Worm (Caenorhabditis elegans) whole organism, young adult: Measurements from ENCODE around the gene ZC178.2.

ENCODE experiments used
- B0019.2 ChIP-seq: fragments of 200-800 bp; sonication (Bioruptor generic); conservative IDR thresholded peaks from 2 replicates; pipeline ENCODE4 v1.3.6; 2022; ENCODE audit warnings: missing genetic modification reagents, missing genetic modification characterization, missing compliant biosample characterization
- B0035.1 ChIP-seq: sonication (generic microtip); optimal IDR thresholded peaks from 2 replicates; lab custom pipeline; 2016; ENCODE audit warnings: missing genetic modification characterization, mild to moderate bottlenecking, missing compliant biosample characterization, missing genotype, missing genetic modification reagents
- B0336.3 ChIP-seq: fragments of 200-800 bp; sonication (Bioruptor generic); IDR thresholded peaks from 2 replicates; pipeline ENCODE4 v1.3.6; 2022; ENCODE audit warnings: missing genetic modification characterization, missing compliant biosample characterization
- F33H1.4 ChIP-seq: fragments of 200-800 bp; sonication (Bioruptor generic); IDR thresholded peaks from 2 replicates; pipeline ENCODE4 v1.3.6; 2022; ENCODE audit warnings: missing genetic modification reagents, missing genetic modification characterization, missing compliant biosample characterization
- F39B2.1 ChIP-seq: fragments of 200-800 bp; sonication (Bioruptor generic); IDR thresholded peaks from 2 replicates; pipeline ENCODE4 v1.3.6; 2022; ENCODE audit warnings: missing genetic modification reagents, missing genetic modification characterization, missing compliant biosample characterization
- F49E8.2 ChIP-seq: sonication (generic microtip); optimal IDR thresholded peaks from 3 replicates; lab custom pipeline; 2017; ENCODE audit warnings: missing genetic modification characterization, mild to moderate bottlenecking, missing compliant biosample characterization, antibody characterized with exemption, moderate library complexity; ENCODE audit not compliant: insufficient read depth
- F52B5.7 ChIP-seq: sonication (generic microtip); optimal IDR thresholded peaks from 2 replicates; lab custom pipeline; 2016; ENCODE audit warnings: mild to moderate bottlenecking, missing genetic modification characterization, missing compliant biosample characterization
- F57A8.1 ChIP-seq: fragments of 200-800 bp; sonication (Bioruptor generic); optimal IDR thresholded peaks from 2 replicates; lab custom pipeline; 2018; ENCODE audit warnings: mild to moderate bottlenecking, missing genetic modification characterization, moderate library complexity, missing compliant biosample characterization
- Y67H2A.10 ChIP-seq: fragments of 200-800 bp; sonication (Bioruptor generic); conservative IDR thresholded peaks from 2 replicates; pipeline ENCODE4 v1.3.6; 2022; ENCODE audit warnings: missing genetic modification reagents, missing genetic modification characterization, missing compliant biosample characterization
- aptf-2 ChIP-seq: fragments of 200-800 bp; sonication (Bioruptor generic); conservative IDR thresholded peaks from 2 replicates; pipeline ENCODE4 v1.3.6; 2022; ENCODE audit warnings: missing genetic modification reagents, missing genetic modification characterization, missing compliant biosample characterization
- atf-7 ChIP-seq: sonication (generic microtip); optimal IDR thresholded peaks from 2 replicates; lab custom pipeline; 2017; ENCODE audit warnings: mild to moderate bottlenecking, missing genetic modification characterization, missing compliant biosample characterization
- attf-3 ChIP-seq: fragments of 200-800 bp; sonication (Bioruptor generic); conservative IDR thresholded peaks from 2 replicates; pipeline ENCODE4 v1.3.6; 2022; ENCODE audit warnings: missing genetic modification reagents, missing genetic modification characterization, missing compliant biosample characterization
- bed-1 ChIP-seq: fragments of 200-800 bp; sonication (Bioruptor generic); IDR thresholded peaks from 2 replicates; pipeline ENCODE4 v1.3.6; 2022; ENCODE audit warnings: missing genetic modification reagents, missing genetic modification characterization, missing compliant biosample characterization
- ccch-3 ChIP-seq: fragments of 200-800 bp; sonication (Bioruptor generic); optimal IDR thresholded peaks from 2 replicates; lab custom pipeline; 2018; ENCODE audit warnings: mild to moderate bottlenecking, missing genetic modification characterization, missing compliant biosample characterization
- cebp-1 ChIP-seq, 2 experiments: fragments of 200-800 bp in 1 of 2; sonication (Bioruptor generic) in 1 of 2; sonication (generic microtip) in 1 of 2; IDR thresholded peaks in 1 of 2; optimal IDR thresholded peaks in 1 of 2; 2 replicates each; pipeline versions ENCODE4 v1.3.6 to Lab custom; 2017 to 2022; ENCODE audit warnings: missing compliant biosample characterization in 2 of 2, missing genetic modification characterization in 2 of 2, mild to moderate bottlenecking in 1 of 2, missing genetic modification reagents in 1 of 2, moderate library complexity in 1 of 2
- cebp-2 ChIP-seq: fragments of 200-800 bp; sonication (Bioruptor generic); IDR thresholded peaks from 2 replicates; pipeline ENCODE4 v1.3.6; 2022; ENCODE audit warnings: missing genetic modification characterization, missing compliant biosample characterization
- ceh-79 ChIP-seq: sonication (generic microtip); optimal IDR thresholded peaks from 2 replicates; lab custom pipeline; 2017; ENCODE audit warnings: mild to moderate bottlenecking, missing genetic modification characterization, missing compliant biosample characterization
- ceh-91 ChIP-seq: fragments of 200-800 bp; sonication (Bioruptor generic); IDR thresholded peaks from 2 replicates; pipeline ENCODE4 v1.3.6; 2022; ENCODE audit warnings: missing genetic modification reagents, missing genetic modification characterization, missing compliant biosample characterization
- die-1 ChIP-seq: sonication (generic microtip); optimal IDR thresholded peaks from 2 replicates; lab custom pipeline; 2016; ENCODE audit warnings: missing genotype, mild to moderate bottlenecking, missing genetic modification characterization, missing compliant biosample characterization
- dox-1 ChIP-seq: fragments of 200-800 bp; sonication (Bioruptor generic); IDR thresholded peaks from 2 replicates; pipeline ENCODE4 v1.3.6; 2022; ENCODE audit warnings: missing genetic modification reagents, missing genetic modification characterization, missing compliant biosample characterization
- dpl-1 ChIP-seq: fragments of 150-350 bp; optimal IDR thresholded peaks from 2 replicates; lab custom pipeline; 2014; ENCODE audit warnings: missing biosample characterization, missing genetic modification reagents, missing genetic modification characterization
- efl-1 ChIP-seq: fragments of 150-350 bp; optimal IDR thresholded peaks from 2 replicates; lab custom pipeline; 2014; ENCODE audit warnings: missing biosample characterization, missing genetic modification reagents, missing genetic modification characterization
- ekl-4 ChIP-seq: fragments of 200-800 bp; sonication (Bioruptor generic); IDR thresholded peaks from 2 replicates; pipeline ENCODE4 v1.3.6; 2022; ENCODE audit warnings: missing genetic modification reagents, missing genetic modification characterization, missing compliant biosample characterization
- ets-4 ChIP-seq: fragments of 200-800 bp; sonication (Bioruptor generic); optimal IDR thresholded peaks from 2 replicates; lab custom pipeline; 2018; ENCODE audit warnings: mild to moderate bottlenecking, missing genetic modification characterization, missing compliant biosample characterization
- hsf-1 ChIP-seq: fragments of 200-800 bp; sonication (Bioruptor generic); IDR thresholded peaks from 2 replicates; pipeline ENCODE4 v1.3.6; 2022; ENCODE audit warnings: missing genetic modification reagents, missing genetic modification characterization, missing compliant biosample characterization
- lag-1 ChIP-seq: fragments of 200-800 bp; sonication (Bioruptor generic); IDR thresholded peaks from 2 replicates; pipeline ENCODE4 v1.3.6; 2022; ENCODE audit warnings: missing genetic modification reagents, missing genetic modification characterization, missing compliant biosample characterization
- let-607 ChIP-seq, 2 experiments: fragments of 200-800 bp in 1 of 2; sonication (Bioruptor generic) in 1 of 2; sonication (generic microtip) in 1 of 2; optimal IDR thresholded peaks; 2 replicates each; lab custom pipeline; 2016 to 2018; ENCODE audit warnings: mild to moderate bottlenecking in 2 of 2, missing compliant biosample characterization in 2 of 2, missing genetic modification characterization in 2 of 2, moderate library complexity in 2 of 2, missing genotype in 1 of 2
- lin-26 ChIP-seq: fragments of 200-800 bp; sonication (Bioruptor generic); IDR thresholded peaks from 2 replicates; pipeline ENCODE4 v1.3.6; 2022; ENCODE audit warnings: missing genetic modification reagents, missing genetic modification characterization, missing compliant biosample characterization
- nhr-179 ChIP-seq: sonication (generic microtip); optimal IDR thresholded peaks from 2 replicates; lab custom pipeline; 2016; ENCODE audit warnings: mild to moderate bottlenecking, missing genetic modification characterization, missing compliant biosample characterization
- nhr-27 ChIP-seq: fragments of 200-800 bp; sonication (Bioruptor generic); optimal IDR thresholded peaks from 2 replicates; lab custom pipeline; 2018; ENCODE audit warnings: mild to moderate bottlenecking, missing genetic modification characterization, moderate library complexity, missing compliant biosample characterization
- nhr-80 ChIP-seq: sonication (generic microtip); optimal IDR thresholded peaks from 2 replicates; lab custom pipeline; 2016; ENCODE audit warnings: missing genetic modification characterization, missing compliant biosample characterization
- sea-2 ChIP-seq: fragments of 200-800 bp; sonication (Bioruptor generic); IDR thresholded peaks from 2 replicates; pipeline ENCODE4 v1.3.6; 2022; ENCODE audit warnings: missing genetic modification characterization, missing compliant biosample characterization
- tbp1 ChIP-seq: fragments of 200-800 bp; sonication (Bioruptor generic); optimal IDR thresholded peaks from 2 replicates; lab custom pipeline; 2018; ENCODE audit warnings: mild to moderate bottlenecking, missing genetic modification characterization, missing compliant biosample characterization
- unc-130 ChIP-seq: sonication (generic microtip); optimal IDR thresholded peaks from 2 replicates; lab custom pipeline; 2016; ENCODE audit warnings: missing genetic modification reagents, missing genetic modification characterization, missing compliant biosample characterization
- ztf-3 ChIP-seq: fragments of 200-800 bp; sonication (Bioruptor generic); optimal IDR thresholded peaks from 2 replicates; lab custom pipeline; 2018; ENCODE audit warnings: mild to moderate bottlenecking, missing genetic modification characterization, missing compliant biosample characterization

The ZC178.2 gene

ce11 chrV:8736369-8736768, 24.6 kb upstream of the ZC178.2 start, which contains the start of gene ZC196.3:
Gene ZC196.3 (plus strand): TSS chrV:8736669.
- no peak for TF ChIP-seq lin-26 (GFP tag; lab: Robert Waterston, UW)
- no peak for TF ChIP-seq hsf-1
- TF ChIP-seq cebp-2 (GFP tag; lab: Robert Waterston, UW) = no peak
- TF ChIP-seq Y67H2A.10 (GFP tag; lab: Robert Waterston, UW) = no peak
- no peak for TF ChIP-seq nhr-179 (tag; lab: Kevin White, UChicago)
- TF ChIP-seq B0019.2 (GFP tag; lab: Robert Waterston, UW) = no peak
- TF ChIP-seq unc-130 (GFP tag; lab: Kevin White, UChicago) = no peak
- TF ChIP-seq aptf-2 = no peak
- no peak for TF ChIP-seq F52B5.7 (tag; lab: Kevin White, UChicago)
- TF ChIP-seq ceh-79 (tag; lab: Kevin White, UChicago) = no peak
- TF ChIP-seq cebp-1 (GFP tag; IDR thresholded peaks at IDR 0.05; lab: Robert Waterston, UW) = no peak
- TF ChIP-seq cebp-1 (tag; optimal IDR thresholded peaks at IDR 0.05; lab: Kevin White, UChicago) = no peak
- TF ChIP-seq dpl-1 (GFP tag; lab: Kevin White, UChicago) = no peak
- no peak for TF ChIP-seq attf-3 (GFP tag; lab: Robert Waterston, UW)
- TF ChIP-seq F57A8.1 = no peak
- no peak for TF ChIP-seq ztf-3
- no peak for TF ChIP-seq ekl-4 (GFP tag; lab: Robert Waterston, UW)

ce11 chrV:8732934-8733333, 21.1 kb upstream of the ZC178.2 start, which contains the start of gene ZC196.4:
Gene ZC196.4 (plus strand): TSS chrV:8733106.
- TF ChIP-seq F33H1.4 (no peak), nhr-80 (tag; lab: Kevin White, UChicago) (peak; percentile 28), F39B2.1 (GFP tag; lab: Robert Waterston, UW) (no peak), sea-2 (GFP tag; lab: Robert Waterston, UW) (no peak), ceh-79 (tag; lab: Kevin White, UChicago) (no peak), F49E8.2 (tag; lab: Kevin White, UChicago) (no peak), lin-26 (GFP tag; lab: Robert Waterston, UW) (no peak), ceh-91 (GFP tag; lab: Robert Waterston, UW) (no peak)

ce11 chrV:8730991-8731390, 19.2 kb upstream of the ZC178.2 start:
- TF ChIP-seq nhr-80 (tag; lab: Kevin White, UChicago) (peak; percentile 38), B0019.2 (GFP tag; lab: Robert Waterston, UW) (no peak), bed-1 (no peak), ets-4 (GFP tag; lab: Kevin White, UChicago) (no peak)

ce11 chrV:8729100-8729499, 17.3 kb upstream of the ZC178.2 start, which contains the start of gene ZC196.5:
Gene ZC196.5 (plus strand): TSS chrV:8729400.
- TF ChIP-seq B0336.3 (no peak), die-1 (tag; lab: Kevin White, UChicago) (no peak), efl-1 (GFP tag; lab: Kevin White, UChicago) (no peak), ccch-3 (GFP tag; lab: Kevin White, UChicago) (no peak), let-607 (tag; optimal IDR thresholded peaks at IDR 0.05; lab: Kevin White, UChicago) (no peak), lag-1 (GFP tag; lab: Robert Waterston, UW) (no peak), tbp1 (GFP tag; lab: Kevin White, UChicago) (no peak), dox-1 (GFP tag; lab: Robert Waterston, UW) (no peak), atf-7 (no peak), B0035.1 (tag; lab: Kevin White, UChicago) (no peak), nhr-27 (no peak)
- TF ChIP-seq, all 124 proteins: peak for 0
